Fruit fly (Drosophila melanogaster) whole organism, wandering third instar larva: ENCODE measurements around the gene smog.

Experiments
- Dif ChIP-seq: fragments of 200-275, 200-300 bp; sonication (Bioruptor generic); optimal IDR thresholded peaks from 2 replicates; lab custom pipeline; 2018; ENCODE audit warnings: missing biosample characterization, missing genetic modification characterization; ENCODE audit not compliant: partially characterized antibody
- ey ChIP-seq: fragments of 200-800 bp; sonication (Bioruptor generic); optimal IDR thresholded peaks from 2 replicates; lab custom pipeline; 2016; ENCODE audit warnings: missing biosample characterization, missing genetic modification characterization
- sv ChIP-seq: fragments of 200-800 bp; sonication (Bioruptor generic); optimal IDR thresholded peaks from 3 replicates; lab custom pipeline; 2016; ENCODE audit warnings: missing biosample characterization, missing genetic modification characterization

- no peak for TF ChIP-seq sv (GFP tag; lab: Kevin White, UChicago)
- TF ChIP-seq ey (GFP tag; lab: Kevin White, UChicago) = no peak
- TF ChIP-seq Dif = no peak
Observed at dm6 chr2L:4821757-4822156, 30.9 kb upstream of the smog start, which contains the start of gene CG15628.
